Fruit fly (Drosophila melanogaster): ENCODE data around the gene CG13737.

Gene CG13737

dm6 chr3L:13862403-13862802, 16.4 kb upstream of the CG13737 start (continued):
- TF ChIP-seq ro (GFP tag; IDR thresholded peaks at IDR 0.05) = no peak
- 0 out of 3 replicates have a peak, but pooled peaks have one; percentile 41 for TF ChIP-seq CG14860 (GFP tag; IDR thresholded peaks at IDR 0.05; ENCODE audit: partially characterized antibody)
- TF ChIP-seq CG10274 (GFP tag; optimal IDR thresholded peaks at IDR 0.05) = no peak
- peak; percentile 84 for TF ChIP-seq dan (GFP tag; IDR thresholded peaks at IDR 0.05)
- TF ChIP-seq schlank (tag; optimal IDR thresholded peaks at IDR 0.05) = peak; percentile 78
- TF ChIP-seq sd (tag; optimal IDR thresholded peaks at IDR 0.05) = peak; percentile 85
- TF ChIP-seq Fer1 (GFP tag; optimal IDR thresholded peaks at IDR 0.05) = no peak
- TF ChIP-seq CG12659 (GFP tag; optimal IDR thresholded peaks at IDR 0.05) = peak; percentile 81
- TF ChIP-seq CG15269 (tag; optimal IDR thresholded peaks at IDR 0.05) = peak; percentile 92
- peak; percentile 92 for TF ChIP-seq lilli (GFP tag; optimal IDR thresholded peaks at IDR 0.05)
- TF ChIP-seq bab2 (GFP tag; optimal IDR thresholded peaks at IDR 0.05) = peak; percentile 91
- peak; percentile 57 for TF ChIP-seq CG7556 (GFP tag; optimal IDR thresholded peaks at IDR 0.05)
- peak; percentile 95 for TF ChIP-seq H2.0 (GFP tag; IDR thresholded peaks at IDR 0.05)
- TF ChIP-seq her (GFP tag; optimal IDR thresholded peaks at IDR 0.05) = peak; percentile 91
- no peak for TF ChIP-seq salm (tag; optimal IDR thresholded peaks at IDR 0.05)
- peak; percentile 100 for TF ChIP-seq Gug (GFP tag; IDR thresholded peaks at IDR 0.05)
- TF ChIP-seq grau (tag; optimal IDR thresholded peaks at IDR 0.05) = peak; percentile 83
- TF ChIP-seq disco-r (GFP tag; optimal IDR thresholded peaks at IDR 0.05) = peak; percentile 75
- no peak for TF ChIP-seq CG4854 (GFP tag; optimal IDR thresholded peaks at IDR 0.05)
- TF ChIP-seq Fer3 (tag; optimal IDR thresholded peaks at IDR 0.05) = peak; percentile 77
- peak; percentile 78 for TF ChIP-seq Xrp1 (GFP tag; IDR thresholded peaks at IDR 0.05)
- peak; percentile 87 for TF ChIP-seq NfI (GFP tag; optimal IDR thresholded peaks at IDR 0.05)
- TF ChIP-seq CG3065 (GFP tag; optimal IDR thresholded peaks at IDR 0.05) = peak; percentile 56
- TF ChIP-seq CG10543 (GFP tag; optimal IDR thresholded peaks at IDR 0.05) = no peak
- peak; percentile 87 for TF ChIP-seq sr (GFP tag; IDR thresholded peaks at IDR 0.05)
- peak; percentile 68 for TF ChIP-seq dmrt99B (tag; optimal IDR thresholded peaks at IDR 0.05)
- no peak for TF ChIP-seq CG11504 (tag; optimal IDR thresholded peaks at IDR 0.05)
- TF ChIP-seq vnd (GFP tag; IDR thresholded peaks at IDR 0.05; ENCODE audit: partially characterized antibody) = no peak
- TF ChIP-seq CG7963 (GFP tag; IDR thresholded peaks at IDR 0.05; ENCODE audit: partially characterized antibody) = peak; percentile 55; the same call in 2 of the 3 replicates
- no peak for TF ChIP-seq hkb (optimal IDR thresholded peaks at IDR 0.05)
- no peak for TF ChIP-seq hkb (GFP tag; IDR thresholded peaks at IDR 0.05)
- peak in 1 of 2 experiments; percentile 75 for TF ChIP-seq Hr78 (GFP tag; optimal IDR thresholded peaks at IDR 0.05)
- peak; percentile 63; the same call in 1 of the 2 replicates for TF ChIP-seq cas (GFP tag; IDR thresholded peaks at IDR 0.05)
- peak; percentile 95 for TF ChIP-seq ci (GFP tag; IDR thresholded peaks at IDR 0.05)
- TF ChIP-seq klu (GFP tag; IDR thresholded peaks at IDR 0.05) = peak; percentile 68
- TF ChIP-seq CG2129 (GFP tag; IDR thresholded peaks at IDR 0.05; ENCODE audit: partially characterized antibody) = no peak
- peak; percentile 36 for TF ChIP-seq CG31365 (tag; optimal IDR thresholded peaks at IDR 0.05)
- 0 out of 2 replicates have a peak, but pooled peaks have one; percentile 57 for TF ChIP-seq CG10321 (GFP tag; IDR thresholded peaks at IDR 0.05)
- peak; percentile 81 for TF ChIP-seq CG16815 (GFP tag; optimal IDR thresholded peaks at IDR 0.05)
- TF ChIP-seq CG4424 (GFP tag; optimal IDR thresholded peaks at IDR 0.05) = peak; percentile 66
- peak; percentile 58 for TF ChIP-seq Ssrp (tag; optimal IDR thresholded peaks at IDR 0.05)
- TF ChIP-seq ash1 (GFP tag; optimal IDR thresholded peaks at IDR 0.05) = peak; percentile 21
